ENCODE assay signal across 4 fruit fly cellular contexts in the genomic region with DNA sequence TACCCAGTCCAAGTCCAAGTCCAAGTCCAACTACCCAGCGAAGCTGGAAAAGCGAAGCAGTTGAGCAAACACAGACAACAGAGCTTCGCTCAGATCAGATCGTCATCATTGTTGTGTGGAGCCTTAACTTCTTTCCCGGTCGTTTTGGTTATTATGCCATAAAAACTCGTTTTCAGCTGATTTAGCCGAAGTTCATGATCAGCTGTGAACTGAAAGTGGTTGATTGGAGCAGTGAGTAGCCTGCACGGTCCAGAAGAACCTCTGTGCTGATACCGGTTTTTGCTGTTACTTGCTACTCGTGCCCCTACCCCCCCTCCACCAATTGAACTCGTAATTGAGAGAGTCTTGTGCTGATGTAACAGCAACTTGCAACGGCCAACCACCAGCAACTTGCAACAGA.
TF ChIP-seq lines count a peak whose summit lies in the region.

No protein-coding gene starts in this region.

- TF ChIP-seq CTCF in whole organism, embryonic (GFP tag; optimal IDR thresholded peaks at IDR 0.05; lab: Kevin White, UChicago), result no peak

TF ChIP-seq in whole organism, embryonic, 481 proteins besides CTCF, POLR2A, EP300 and RAD21:
- TF ChIP-seq CG3847 (GFP tag; IDR thresholded peaks at IDR 0.05; lab: Robert Waterston, UW) (no peak), sima (GFP tag; optimal IDR thresholded peaks at IDR 0.05; lab: Kevin White, UChicago) (no peak), CG3995 (GFP tag; optimal IDR thresholded peaks at IDR 0.05; lab: Kevin White, UChicago) (no peak), gsb (GFP tag; IDR thresholded peaks at IDR 0.05; lab: Robert Waterston, UW) (no peak), Atf6 (GFP tag; IDR thresholded peaks at IDR 0.05; lab: Robert Waterston, UW) (no peak), CG32772 (GFP tag; IDR thresholded peaks at IDR 0.05; lab: Robert Waterston, UW) (no peak), tgo (GFP tag; IDR thresholded peaks at IDR 0.05; lab: Robert Waterston, UW) (no peak), BEAF-32 (GFP tag; optimal IDR thresholded peaks at IDR 0.05; lab: Kevin White, UChicago) (no peak), CG14014 (GFP tag; IDR thresholded peaks at IDR 0.05; lab: Robert Waterston, UW) (no peak), CG5180 (GFP tag; optimal IDR thresholded peaks at IDR 0.05; lab: Kevin White, UChicago) (no peak), CG2875 (GFP tag; optimal IDR thresholded peaks at IDR 0.05; lab: Kevin White, UChicago) (no peak), nau (GFP tag; optimal IDR thresholded peaks at IDR 0.05; lab: Kevin White, UChicago) (no peak), CG11398 (GFP tag; optimal IDR thresholded peaks at IDR 0.05; lab: Kevin White, UChicago) (no peak), CG12769 (tag; optimal IDR thresholded peaks at IDR 0.05; lab: Kevin White, UChicago) (peak; percentile 26), Ets65A (GFP tag; lab: Kevin White, UChicago) (peak; percentile 80), ranshi (GFP tag; IDR thresholded peaks at IDR 0.05; lab: Robert Waterston, UW) (no peak), CG10366 (GFP tag; IDR thresholded peaks at IDR 0.05; lab: Robert Waterston, UW) (no peak), E2f2 (GFP tag; IDR thresholded peaks at IDR 0.05; lab: Robert Waterston, UW) (no peak), az2 (GFP tag; optimal IDR thresholded peaks at IDR 0.05; lab: Kevin White, UChicago) (no peak), Meics (GFP tag; optimal IDR thresholded peaks at IDR 0.05; lab: Kevin White, UChicago) (no peak), Poxn (GFP tag; IDR thresholded peaks at IDR 0.05; lab: Robert Waterston, UW) (no peak), gce (GFP tag; IDR thresholded peaks at IDR 0.05; lab: Robert Waterston, UW) (no peak), Blimp-1 (GFP tag; optimal IDR thresholded peaks at IDR 0.05; lab: Kevin White, UChicago) (peak; percentile 39)

TF ChIP-seq in whole organism, prepupa, 60 proteins besides CTCF, POLR2A, EP300 and RAD21:
- TF ChIP-seq spab (GFP tag; optimal IDR thresholded peaks at IDR 0.05; lab: Kevin White, UChicago) (no peak), vri (GFP tag; optimal IDR thresholded peaks at IDR 0.05; lab: Kevin White, UChicago) (peak; percentile 54), CG8632 (GFP tag; optimal IDR thresholded peaks at IDR 0.05; lab: Kevin White, UChicago) (no peak), Blimp-1 (GFP tag; optimal IDR thresholded peaks at IDR 0.05; lab: Kevin White, UChicago) (peak; percentile 70), Eip78C (GFP tag; lab: Kevin White, UChicago) (peak; percentile 38), CG6808 (GFP tag; optimal IDR thresholded peaks at IDR 0.05; lab: Kevin White, UChicago) (no peak), CG8319 (GFP tag; optimal IDR thresholded peaks at IDR 0.05; lab: Kevin White, UChicago) (no peak), Eip93F (GFP tag; optimal IDR thresholded peaks at IDR 0.05; lab: Kevin White, UChicago) (no peak), Sox15 (GFP tag; optimal IDR thresholded peaks at IDR 0.05; lab: Kevin White, UChicago) (no peak), Sox102F (GFP tag; optimal IDR thresholded peaks at IDR 0.05; lab: Kevin White, UChicago) (peak; percentile 39), Hr39 (GFP tag; optimal IDR thresholded peaks at IDR 0.05; lab: Kevin White, UChicago) (no peak), CG6854 (GFP tag; optimal IDR thresholded peaks at IDR 0.05; lab: Kevin White, UChicago) (peak; percentile 31), dsx (GFP tag; optimal IDR thresholded peaks at IDR 0.05; lab: Kevin White, UChicago; ENCODE audit: poor library complexity, severe bottlenecking) (peak; percentile 51), CG16779 (tag; optimal IDR thresholded peaks at IDR 0.05; lab: Kevin White, UChicago) (no peak), fkh (GFP tag; optimal IDR thresholded peaks at IDR 0.05; lab: Kevin White, UChicago) (no peak)
TF ChIP-seq in whole organism, prepupa: peak in this region for 6.

TF ChIP-seq in whole organism, pupa, 21 proteins besides CTCF, POLR2A, EP300 and RAD21:
- no peak for TF ChIP-seq CG15710 (tag; optimal IDR thresholded peaks at IDR 0.05; lab: Kevin White, UChicago)
- TF ChIP-seq EcR (GFP tag; optimal IDR thresholded peaks at IDR 0.05; lab: Kevin White, UChicago), result peak; percentile 75
TF ChIP-seq in whole organism, pupa: peak in this region for 1.

TF ChIP-seq in whole organism, wandering third instar larva, 38 proteins besides CTCF, POLR2A, EP300 and RAD21:
- peak; percentile 16 for TF ChIP-seq fru (GFP tag; optimal IDR thresholded peaks at IDR 0.05; lab: Kevin White, UChicago)
- TF ChIP-seq Vsx2 (GFP tag; optimal IDR thresholded peaks at IDR 0.05; lab: Kevin White, UChicago; ENCODE audit: partially characterized antibody), result peak; percentile 63
- TF ChIP-seq Jra (GFP tag; optimal IDR thresholded peaks at IDR 0.05; lab: Kevin White, UChicago), result no peak
